Worm (Caenorhabditis elegans): ENCODE measurements around the gene sec-10.

sec-10 gene

ce11 chrIV:7816402-7817102, 34.3 kb upstream of the sec-10 start:
- TF ChIP-seq unc-120 (tag; optimal IDR thresholded peaks at IDR 0.05; ENCODE audit: poor library complexity, severe bottlenecking) (no peak), ceh-43 (GFP tag; optimal IDR thresholded peaks at IDR 0.05) (peak; percentile 30), snpc-4 (tag; optimal IDR thresholded peaks at IDR 0.05) (no peak), ztf-11 (tag; optimal IDR thresholded peaks at IDR 0.05) (no peak), lsy-2 (tag; optimal IDR thresholded peaks at IDR 0.05) (no peak), blmp-1 (tag; optimal IDR thresholded peaks at IDR 0.05) (no peak), nhr-237 (tag; optimal IDR thresholded peaks at IDR 0.05) (no peak), M03D4.4 (tag; optimal IDR thresholded peaks at IDR 0.05) (no peak), hlh-1 (tag; optimal IDR thresholded peaks at IDR 0.05) (peak; percentile 44), lin-32 (GFP tag; optimal IDR thresholded peaks at IDR 0.05) (no peak), zip-8 (tag; optimal IDR thresholded peaks at IDR 0.05) (no peak), unc-39 (tag; optimal IDR thresholded peaks at IDR 0.05) (no peak), nhr-76 (tag; optimal IDR thresholded peaks at IDR 0.05) (no peak), tbx-8 (GFP tag; optimal IDR thresholded peaks at IDR 0.05) (no peak), sem-2 (GFP tag; optimal IDR thresholded peaks at IDR 0.05) (no peak), mep-1 (tag; optimal IDR thresholded peaks at IDR 0.05) (peak; percentile 9), nhr-2 (tag; optimal IDR thresholded peaks at IDR 0.05) (no peak)

DNA sequence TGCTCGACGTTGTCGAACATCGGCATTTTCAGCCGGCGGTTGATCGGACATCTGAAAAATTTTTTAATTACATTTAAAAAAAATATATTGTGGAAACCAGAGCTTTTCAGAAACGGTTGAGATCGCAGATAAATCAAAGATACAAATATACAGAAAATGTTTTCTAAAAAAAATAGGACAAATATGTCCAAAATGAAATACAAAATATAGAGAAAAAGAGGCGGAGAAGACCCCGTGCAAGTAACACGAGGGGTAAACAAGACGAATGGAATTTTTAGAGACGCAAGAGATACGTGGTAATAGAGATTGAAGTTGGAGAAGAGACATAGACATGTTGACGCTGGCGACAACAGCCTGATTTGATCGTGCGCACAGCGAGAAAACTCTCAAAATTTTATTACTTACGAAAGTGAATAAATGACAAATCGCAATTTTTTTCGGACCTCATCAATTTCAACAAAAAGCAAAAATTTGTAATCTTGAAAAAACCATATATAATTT, 33.4 kb upstream of the sec-10 start, which contains the start of gene cdgs-1:
Gene cdgs-1, minus strand, starts transcription at position 51 of the 501 bp plus-strand sequence.
- no peak for TF ChIP-seq unc-39 (tag; optimal IDR thresholded peaks at IDR 0.05)
- TF ChIP-seq nhr-2 (tag; optimal IDR thresholded peaks at IDR 0.05), result no peak
- no peak for TF ChIP-seq bed-3 (GFP tag; optimal IDR thresholded peaks at IDR 0.05)
- peak; percentile 36 for TF ChIP-seq unc-62 (GFP tag; optimal IDR thresholded peaks at IDR 0.05)
- no peak for TF ChIP-seq M03D4.4 (tag; optimal IDR thresholded peaks at IDR 0.05)
- TF ChIP-seq ceh-43 (GFP tag; optimal IDR thresholded peaks at IDR 0.05), result no peak
- TF ChIP-seq snpc-4 (tag; optimal IDR thresholded peaks at IDR 0.05), result no peak
- TF ChIP-seq nhr-237 (tag; optimal IDR thresholded peaks at IDR 0.05), result no peak
- TF ChIP-seq lin-32 (GFP tag; optimal IDR thresholded peaks at IDR 0.05), result no peak
- TF ChIP-seq sptf-1 (tag; optimal IDR thresholded peaks at IDR 0.05), result no peak
- no peak for TF ChIP-seq ham-2 (GFP tag; optimal IDR thresholded peaks at IDR 0.05)
- TF ChIP-seq ces-1 (GFP tag; optimal IDR thresholded peaks at IDR 0.05), result peak; percentile 83

- TF ChIP-seq elt-3 (tag; optimal IDR thresholded peaks at IDR 0.05) (no peak), drap-1 (GFP tag; optimal IDR thresholded peaks at IDR 0.05) (no peak), ham-2 (GFP tag; optimal IDR thresholded peaks at IDR 0.05) (no peak)
Observed at ce11 chrIV:7812709-7813108, 30.4 kb upstream of the sec-10 start, which contains the start of gene zgpa-1. Gene zgpa-1 (minus strand): TSS chrIV:7812809.

DNA sequence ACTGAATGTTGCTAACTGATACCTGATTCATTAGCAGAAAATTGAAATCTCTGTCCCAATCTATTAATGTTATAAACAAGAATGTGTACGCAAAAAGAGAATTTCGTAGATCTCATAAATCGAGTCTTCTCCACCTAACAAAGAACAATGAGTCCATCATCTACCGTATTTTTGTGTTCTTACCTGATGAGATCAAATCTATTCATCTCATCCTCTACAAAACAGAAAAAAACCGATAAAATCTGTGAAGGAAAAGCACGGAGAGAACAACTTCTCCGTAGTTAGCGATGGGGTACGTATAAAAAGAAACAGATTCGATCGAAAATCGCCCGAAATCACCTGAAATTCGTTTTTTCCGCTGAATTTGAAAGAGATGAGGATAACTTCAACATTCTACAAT, 26.3 kb upstream of the sec-10 start, which contains the start of gene C33H5.1:
Gene C33H5.1, plus strand, starts transcription at position 330 of the 400 bp plus-strand sequence.
- no peak for TF ChIP-seq blmp-1 (tag; optimal IDR thresholded peaks at IDR 0.05)
- peak; percentile 88 for TF ChIP-seq elt-1 (tag; optimal IDR thresholded peaks at IDR 0.05; ENCODE audit: borderline replicate concordance, insufficient read depth)

ce11 chrIV:7804740-7805139, 22.4 kb upstream of the sec-10 start, which contains the start of gene C33H5.2:
Gene C33H5.2 (plus strand): TSS chrIV:7805040.
- TF ChIP-seq flh-1 (GFP tag; optimal IDR thresholded peaks at IDR 0.05), result no peak
- no peak for TF ChIP-seq nhr-12 (tag; optimal IDR thresholded peaks at IDR 0.05)
- TF ChIP-seq sem-2 (GFP tag; optimal IDR thresholded peaks at IDR 0.05), result no peak
- no peak for TF ChIP-seq bed-3 (GFP tag; optimal IDR thresholded peaks at IDR 0.05)
- TF ChIP-seq elt-1 (tag; optimal IDR thresholded peaks at IDR 0.05; ENCODE audit: borderline replicate concordance, insufficient read depth), result peak; percentile 64

DNA sequence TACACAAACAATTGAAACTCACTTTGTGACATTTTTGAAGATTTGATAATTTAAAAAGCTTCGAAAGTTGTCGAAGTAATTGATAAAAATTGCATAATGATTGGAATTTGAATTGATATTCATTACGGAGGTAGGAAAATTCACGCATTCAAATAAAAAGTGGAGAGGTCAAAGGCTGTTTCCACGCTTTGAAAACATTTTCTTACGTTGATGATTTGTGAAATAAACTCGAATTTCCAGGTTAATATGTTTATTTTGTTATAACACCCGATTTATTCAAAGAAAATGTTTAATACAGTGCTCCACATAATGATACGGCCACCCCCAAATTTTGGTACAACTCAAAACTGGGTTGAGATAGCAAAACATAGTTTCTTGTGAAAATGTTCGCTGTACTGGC, 21.0 kb upstream of the sec-10 start, which contains the start of gene C33H5.16:
Gene C33H5.16, minus strand, starts transcription at position 101 of the 400 bp plus-strand sequence.
- TF ChIP-seq lin-13 (tag; optimal IDR thresholded peaks at IDR 0.05) (no peak), unc-62 (GFP tag; optimal IDR thresholded peaks at IDR 0.05) (no peak), nhr-12 (tag; optimal IDR thresholded peaks at IDR 0.05) (no peak), sptf-1 (tag; optimal IDR thresholded peaks at IDR 0.05) (no peak), lin-32 (GFP tag; optimal IDR thresholded peaks at IDR 0.05) (no peak), M03D4.4 (tag; optimal IDR thresholded peaks at IDR 0.05) (no peak), sem-2 (GFP tag; optimal IDR thresholded peaks at IDR 0.05) (no peak), mep-1 (tag; optimal IDR thresholded peaks at IDR 0.05) (no peak), flh-1 (GFP tag; optimal IDR thresholded peaks at IDR 0.05) (no peak), nhr-2 (tag; optimal IDR thresholded peaks at IDR 0.05) (no peak), ham-2 (GFP tag; optimal IDR thresholded peaks at IDR 0.05) (no peak), tbx-8 (GFP tag; optimal IDR thresholded peaks at IDR 0.05) (no peak), ceh-39 (tag; optimal IDR thresholded peaks at IDR 0.05) (no peak), ceh-83 (GFP tag; optimal IDR thresholded peaks at IDR 0.05) (no peak), cnd-1 (tag; optimal IDR thresholded peaks at IDR 0.05) (no peak), hlh-1 (tag; optimal IDR thresholded peaks at IDR 0.05) (no peak), zip-8 (tag; optimal IDR thresholded peaks at IDR 0.05) (no peak), bed-3 (GFP tag; optimal IDR thresholded peaks at IDR 0.05) (no peak)

All from whole organism, mixed stage, embryonic.